Fruit fly (Drosophila melanogaster) whole organism, embryonic: ENCODE results near the gene janA.

Experiments
- Atf3 ChIP-seq: fragments of 200-800 bp; sonication (Bioruptor generic); optimal IDR thresholded peaks from 3 replicates; lab custom pipeline; 2016; ENCODE audit warnings: missing biosample characterization, missing genetic modification characterization
- Awh ChIP-seq: fragments of 200-800 bp; sonication (Bioruptor generic); IDR thresholded peaks from 2 replicates; pipeline ENCODE4, ENCODE4 v1.3.6; 2022; ENCODE audit warnings: missing biosample characterization, missing genetic modification characterization
- CG1024 ChIP-seq: fragments of 200-800 bp; sonication (Bioruptor generic); IDR thresholded peaks from 2 replicates; pipeline ENCODE4 v1.3.6; 2022; ENCODE audit warnings: missing biosample characterization, missing genetic modification characterization
- CG10321 ChIP-seq: fragments of 200-800 bp; sonication (Bioruptor generic); IDR thresholded peaks from 2 replicates; pipeline ENCODE4 v1.3.6; 2022; ENCODE audit warnings: missing biosample characterization, missing genetic modification characterization
- CG10366 ChIP-seq: fragments of 200-800 bp; sonication (Bioruptor generic); IDR thresholded peaks from 2 replicates; pipeline ENCODE4 v1.3.6; 2022; ENCODE audit warnings: missing biosample characterization, missing genetic modification characterization
- CG10543 ChIP-seq: fragments of 200-800 bp; sonication (Bioruptor generic); optimal IDR thresholded peaks from 3 replicates; lab custom pipeline; 2017; ENCODE audit warnings: missing biosample characterization, mild to moderate bottlenecking, missing genetic modification characterization, moderate library complexity
- CG11504 ChIP-seq: fragments of 200-800 bp; sonication (Bioruptor generic); optimal IDR thresholded peaks from 3 replicates; lab custom pipeline; 2019; ENCODE audit warnings: missing biosample characterization, mild to moderate bottlenecking, missing genetic modification characterization, moderate library complexity
- CG11696 ChIP-seq: fragments of 200-800 bp; sonication (Bioruptor generic); IDR thresholded peaks from 2 replicates; pipeline ENCODE4 v1.3.6; 2022; ENCODE audit warnings: missing biosample characterization, missing genetic modification characterization
- CG12071 ChIP-seq: fragments of 200-800 bp; sonication (Bioruptor generic); optimal IDR thresholded peaks from 3 replicates; lab custom pipeline; 2018; ENCODE audit warnings: missing biosample characterization, mild to moderate bottlenecking, missing genetic modification characterization
- CG13424 ChIP-seq: fragments of 200-800 bp; sonication (Bioruptor generic); optimal IDR thresholded peaks from 2 replicates; lab custom pipeline; 2019; ENCODE audit warnings: missing biosample characterization, mild to moderate bottlenecking, missing genetic modification characterization, moderate library complexity
- CG14050 ChIP-seq: fragments of 200-800 bp; sonication (Bioruptor generic); IDR thresholded peaks from 3 replicates; pipeline ENCODE4 v1.3.6; 2022; ENCODE audit warnings: missing biosample characterization, missing genetic modification characterization
- CG14441 ChIP-seq: fragments of 200-800 bp; sonication (Bioruptor generic); IDR thresholded peaks from 2 replicates; pipeline ENCODE4 v1.3.6; 2022; ENCODE audit warnings: missing biosample characterization, missing genetic modification characterization
- CG14860 ChIP-seq: fragments of 200-800 bp; sonication (Bioruptor generic); IDR thresholded peaks from 3 replicates; pipeline ENCODE4 v1.3.6; 2022; ENCODE audit warnings: missing biosample characterization, missing genetic modification characterization; ENCODE audit not compliant: partially characterized antibody
- CG14965 ChIP-seq: fragments of 200-800 bp; sonication (Bioruptor generic); optimal IDR thresholded peaks from 2 replicates; lab custom pipeline; 2016; ENCODE audit warnings: missing biosample characterization, missing genetic modification characterization, borderline replicate concordance
- CG17612 ChIP-seq: fragments of 200-800 bp; sonication (Bioruptor generic); IDR thresholded peaks from 2 replicates; pipeline ENCODE4 v1.3.6; 2022; ENCODE audit warnings: missing biosample characterization, missing genetic modification characterization
- CG31388 ChIP-seq: fragments of 200-800 bp; sonication (Bioruptor generic); optimal IDR thresholded peaks from 2 replicates; lab custom pipeline; 2016; ENCODE audit warnings: missing biosample characterization, missing genetic modification characterization
- CG6175 ChIP-seq: fragments of 200-800 bp; sonication (Bioruptor generic); IDR thresholded peaks from 3 replicates; pipeline ENCODE4 v1.3.6; 2022; ENCODE audit warnings: missing biosample characterization, missing genetic modification characterization
- CG6854 ChIP-seq: fragments of 200-800 bp; sonication (Bioruptor generic); optimal IDR thresholded peaks from 3 replicates; lab custom pipeline; 2017; ENCODE audit warnings: missing biosample characterization, mild to moderate bottlenecking, missing genetic modification characterization
- CG7357 ChIP-seq: fragments of 200-800 bp; sonication (Bioruptor generic); IDR thresholded peaks from 3 replicates; pipeline ENCODE4 v1.3.6; 2022; ENCODE audit warnings: missing biosample characterization, missing genetic modification characterization
- CG7556 ChIP-seq: fragments of 200-800 bp; sonication (Bioruptor generic); optimal IDR thresholded peaks from 2 replicates; lab custom pipeline; 2017; ENCODE audit warnings: missing biosample characterization, mild to moderate bottlenecking, missing genetic modification characterization
- CG7963 ChIP-seq: fragments of 200-800 bp; sonication (Bioruptor generic); IDR thresholded peaks from 3 replicates; pipeline ENCODE4 v1.3.6; 2022; ENCODE audit warnings: missing biosample characterization, missing genetic modification characterization; ENCODE audit not compliant: partially characterized antibody
- CG9797 ChIP-seq: fragments of 200-800 bp; sonication (Bioruptor generic); optimal IDR thresholded peaks from 3 replicates; lab custom pipeline; 2018; ENCODE audit warnings: missing biosample characterization, mild to moderate bottlenecking, missing genetic modification characterization
- CoRest ChIP-seq: fragments of 200-800 bp; sonication (Bioruptor generic); optimal IDR thresholded peaks from 3 replicates; lab custom pipeline; 2018; ENCODE audit warnings: missing biosample characterization, mild to moderate bottlenecking, missing genetic modification characterization, moderate library complexity
- D ChIP-seq, 2 experiments: fragments of 200-800 bp in 1 of 2; fragments of >200 bp in 1 of 2; sonication (Bioruptor generic) in 1 of 2; optimal IDR thresholded peaks; 2 replicates in 1 of 2; 3 replicates in 1 of 2; lab custom pipeline; 2017; ENCODE audit warnings: mild to moderate bottlenecking in 1 of 2, missing biosample characterization in 1 of 2, missing genetic modification characterization in 1 of 2, missing genetic modification reagents in 1 of 2
- D19B ChIP-seq: fragments of 200-800 bp; sonication (Bioruptor generic); optimal IDR thresholded peaks from 2 replicates; lab custom pipeline; 2017; ENCODE audit warnings: missing biosample characterization, mild to moderate bottlenecking, missing genetic modification characterization
- E2f1 ChIP-seq: fragments of 200-800 bp; sonication (Bioruptor generic); IDR thresholded peaks from 2 replicates; pipeline ENCODE4 v1.3.6; 2022; ENCODE audit warnings: missing biosample characterization, missing genetic modification characterization
- Elba2 ChIP-seq: fragments of 200-800 bp; sonication (Bioruptor generic); optimal IDR thresholded peaks from 3 replicates; lab custom pipeline; 2016; ENCODE audit warnings: missing biosample characterization, missing genetic modification characterization
- Fer2 ChIP-seq: fragments of 200-800 bp; sonication (Bioruptor generic); optimal IDR thresholded peaks from 2 replicates; lab custom pipeline; 2018; ENCODE audit warnings: missing biosample characterization, mild to moderate bottlenecking, missing genetic modification characterization, moderate library complexity
- Jarid2 ChIP-seq: fragments of 200-800 bp; sonication (Bioruptor generic); optimal IDR thresholded peaks from 3 replicates; lab custom pipeline; 2017; ENCODE audit warnings: mild to moderate bottlenecking, missing biosample characterization, missing genetic modification reagents, missing genetic modification characterization
- Side ChIP-seq: fragments of 200-800 bp; sonication (Bioruptor generic); optimal IDR thresholded peaks from 2 replicates; lab custom pipeline; 2016; ENCODE audit warnings: missing biosample characterization, missing genetic modification characterization
- Sry-δ ChIP-seq: fragments of 200-800 bp; sonication (Bioruptor generic); optimal IDR thresholded peaks from 2 replicates; lab custom pipeline; 2016; ENCODE audit warnings: missing biosample characterization, missing genetic modification characterization
- aop ChIP-seq: fragments of 200-800 bp; sonication (Bioruptor generic); IDR thresholded peaks from 2 replicates; pipeline ENCODE4 v1.3.6; 2022; ENCODE audit warnings: missing biosample characterization, missing genetic modification characterization
- chinmo ChIP-seq: fragments of 200-800 bp; sonication (Bioruptor generic); IDR thresholded peaks from 4 replicates; pipeline ENCODE4 v1.3.6; 2022; ENCODE audit warnings: missing biosample characterization, missing genetic modification characterization; ENCODE audit not compliant: partially characterized antibody
- chm ChIP-seq: fragments of 200-800 bp; sonication (Bioruptor generic); IDR thresholded peaks from 2 replicates; pipeline ENCODE4 v1.3.6; 2022; ENCODE audit warnings: missing biosample characterization, missing genetic modification characterization
- dm ChIP-seq: fragments of 200-800 bp; sonication (Bioruptor generic); optimal IDR thresholded peaks from 3 replicates; lab custom pipeline; 2016; ENCODE audit warnings: missing biosample characterization, missing genetic modification characterization
- eve ChIP-seq, 2 experiments: fragments of >200 bp; optimal IDR thresholded peaks; 2 replicates each; lab custom pipeline; 2017; ENCODE audit warnings: missing biosample characterization in 2 of 2, missing genetic modification characterization in 2 of 2
- ewg ChIP-seq: fragments of 200-800 bp; sonication (Bioruptor generic); optimal IDR thresholded peaks from 3 replicates; lab custom pipeline; 2017; ENCODE audit warnings: mild to moderate bottlenecking, missing biosample characterization, missing genetic modification reagents, missing genetic modification characterization
- gce ChIP-seq: fragments of 200-800 bp; sonication (Bioruptor generic); IDR thresholded peaks from 3 replicates; pipeline ENCODE4 v1.3.6; 2022; ENCODE audit warnings: missing biosample characterization, missing genetic modification characterization
- kni ChIP-seq: fragments of 200-800 bp; sonication (Bioruptor generic); optimal IDR thresholded peaks from 3 replicates; lab custom pipeline; 2017; ENCODE audit warnings: mild to moderate bottlenecking, missing biosample characterization, missing genetic modification reagents, missing genetic modification characterization
- lbe ChIP-seq: fragments of 200-800 bp; sonication (Bioruptor generic); optimal IDR thresholded peaks from 2 replicates; lab custom pipeline; 2016; ENCODE audit warnings: missing biosample characterization, mild to moderate bottlenecking, missing genetic modification characterization
- lilli ChIP-seq: fragments of 200-800 bp; sonication (Bioruptor generic); optimal IDR thresholded peaks from 3 replicates; lab custom pipeline; 2016; ENCODE audit warnings: missing biosample characterization, missing genetic modification characterization
- org-1 ChIP-seq: fragments of 200-800 bp; sonication (Bioruptor generic); optimal IDR thresholded peaks from 2 replicates; lab custom pipeline; 2017; ENCODE audit warnings: missing biosample characterization, missing genetic modification characterization
- prd ChIP-seq, 3 experiments: fragments of >200 bp in 2 of 3; fragments of 200-800 bp in 1 of 3; sonication (Bioruptor generic) in 1 of 3; optimal IDR thresholded peaks in 2 of 3; IDR thresholded peaks in 1 of 3; 2 replicates in 2 of 3; 3 replicates in 1 of 3; pipeline versions ENCODE4 v1.3.6 to Lab custom; 2017 to 2022; ENCODE audit warnings: missing biosample characterization in 1 of 3, missing genetic modification characterization in 1 of 3
- psq ChIP-seq: fragments of 200-800 bp; sonication (Bioruptor generic); optimal IDR thresholded peaks from 2 replicates; lab custom pipeline; 2017; ENCODE audit warnings: missing biosample characterization, missing genetic modification characterization
- ro ChIP-seq: fragments of 200-800 bp; sonication (Bioruptor generic); IDR thresholded peaks from 2 replicates; pipeline ENCODE4 v1.3.6; 2022; ENCODE audit warnings: missing biosample characterization, missing genetic modification characterization
- sug ChIP-seq: fragments of 200-800 bp; optimal IDR thresholded peaks from 2 replicates; lab custom pipeline; 2019; ENCODE audit warnings: missing biosample characterization, mild to moderate bottlenecking, missing genetic modification characterization, moderate library complexity
- tap ChIP-seq: fragments of 200-800 bp; optimal IDR thresholded peaks from 3 replicates; lab custom pipeline; 2019; ENCODE audit warnings: missing biosample characterization, mild to moderate bottlenecking, missing genetic modification characterization, moderate library complexity
- ttk ChIP-seq: fragments of 200-800 bp; sonication (Bioruptor generic); IDR thresholded peaks from 2 replicates; pipeline ENCODE4 v2.1.2; 2022; ENCODE audit warnings: missing biosample characterization, missing genetic modification characterization
- vvl ChIP-seq: fragments of 200-800 bp; sonication (Bioruptor generic); IDR thresholded peaks from 2 replicates; pipeline ENCODE4 v1.3.6; 2022; ENCODE audit warnings: missing biosample characterization, missing genetic modification characterization

Gene janA

DNA sequence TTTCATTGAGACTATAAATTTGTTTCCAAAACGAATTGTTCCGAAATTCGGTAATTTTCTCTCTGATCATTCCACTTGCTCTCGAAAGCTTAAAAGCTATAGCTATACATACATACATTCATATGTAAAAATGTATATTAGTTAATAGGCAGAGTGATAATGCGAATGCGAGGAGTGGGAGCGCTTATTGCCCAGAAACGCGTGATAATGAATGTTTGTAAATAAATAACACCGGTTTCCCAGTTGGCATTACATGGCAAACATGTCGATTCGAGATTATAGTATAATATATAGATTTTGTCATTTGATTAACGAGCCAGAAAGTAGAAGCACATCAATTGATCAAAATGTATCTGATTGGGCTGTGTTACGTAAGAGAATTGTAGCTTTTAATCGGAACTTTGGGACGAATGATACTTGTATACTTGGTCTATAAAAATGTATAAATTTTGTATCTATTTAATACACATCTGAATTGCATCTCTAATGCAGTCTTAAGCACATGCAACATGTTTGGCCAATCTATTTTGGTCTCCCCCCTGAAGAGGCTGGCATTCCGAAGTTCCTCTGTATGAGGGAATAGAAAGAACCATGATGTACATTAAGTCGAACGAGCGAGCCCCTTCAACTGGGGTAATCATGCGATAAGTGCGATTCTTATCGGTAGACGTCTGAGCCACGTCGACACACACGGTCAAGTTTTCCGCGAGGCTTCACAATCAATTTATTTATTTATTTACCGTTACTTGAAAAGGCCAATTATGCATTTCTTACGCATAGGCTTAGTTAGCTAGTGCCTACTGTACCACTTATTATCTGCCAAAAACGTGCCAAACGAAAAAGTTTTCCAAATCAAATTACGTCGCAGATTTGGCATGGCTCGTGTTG lies 26.5 kb downstream of the janA start (continued):
- TF ChIP-seq Side (GFP tag; lab: Kevin White, UChicago) (no peak), CG17612 (GFP tag; lab: Robert Waterston, UW) (no peak), vvl (GFP tag; lab: Robert Waterston, UW) (no peak), Fer2 (no peak), Elba2 (GFP tag; lab: Kevin White, UChicago) (no peak), lilli (GFP tag; lab: Kevin White, UChicago) (peak; percentile 19), D (optimal IDR thresholded peaks at IDR 0.05; lab: Kevin White, UChicago) (no peak), D (GFP tag; optimal IDR thresholded peaks at IDR 0.05; lab: Kevin White, UChicago) (no peak), org-1 (GFP tag; lab: Kevin White, UChicago) (no peak), CG7963 (no peak), tap (tag; lab: Kevin White, UChicago) (no peak), Awh (GFP tag; lab: Robert Waterston, UW) (no peak), CG7357 (GFP tag; lab: Robert Waterston, UW) (no peak), CG10366 (GFP tag; lab: Robert Waterston, UW) (no peak), CG11504 (tag; lab: Kevin White, UChicago) (no peak), CG6175 (GFP tag; lab: Robert Waterston, UW) (no peak), prd (optimal IDR thresholded peaks at IDR 0.05; lab: Kevin White, UChicago) (no peak), prd (GFP tag; IDR thresholded peaks at IDR 0.05; lab: Robert Waterston, UW) (peak; percentile 35; the same call in 1 of the 3 replicates), CG12071 (GFP tag; lab: Kevin White, UChicago) (no peak), CG11696 (GFP tag; lab: Robert Waterston, UW) (no peak), D19B (peak; percentile 9), CG31388 (GFP tag; lab: Kevin White, UChicago) (no peak), CG1024 (GFP tag; lab: Robert Waterston, UW) (no peak), eve (GFP tag; optimal IDR thresholded peaks at IDR 0.05; lab: Kevin White, UChicago) (no peak), kni (GFP tag; lab: Kevin White, UChicago) (no peak), Atf3 (GFP tag; lab: Kevin White, UChicago) (no peak), CG7556 (GFP tag; lab: Kevin White, UChicago) (no peak), aop (GFP tag; lab: Robert Waterston, UW) (no peak), CG10321 (GFP tag; lab: Robert Waterston, UW) (no peak), E2f1 (GFP tag; lab: Robert Waterston, UW) (no peak), ewg (GFP tag; lab: Kevin White, UChicago) (no peak), chinmo (GFP tag; lab: Robert Waterston, UW) (no peak), CG6854 (GFP tag; lab: Kevin White, UChicago) (no peak), CG14965 (GFP tag; lab: Kevin White, UChicago) (no peak), dm (no peak), sug (tag; lab: Kevin White, UChicago) (peak; percentile 25), lbe (GFP tag; lab: Kevin White, UChicago) (no peak), Sry-δ (no peak), CG9797 (GFP tag; lab: Kevin White, UChicago) (no peak), CG14050 (GFP tag; lab: Robert Waterston, UW) (no peak), CG13424 (tag; lab: Kevin White, UChicago) (no peak), CG14441 (GFP tag; lab: Robert Waterston, UW) (0 out of 2 replicates have a peak, but pooled peaks have one; percentile 42), gce (GFP tag; lab: Robert Waterston, UW) (no peak), ro (GFP tag; lab: Robert Waterston, UW) (no peak), psq (GFP tag; lab: Kevin White, UChicago) (no peak), CG10543 (GFP tag; lab: Kevin White, UChicago) (peak; percentile 18), chm (GFP tag; lab: Robert Waterston, UW) (no peak), ttk (GFP tag; lab: Robert Waterston, UW) (0 out of 2 replicates have a peak, but pooled peaks have one; percentile 9), Jarid2 (GFP tag; lab: Kevin White, UChicago) (no peak), CoRest (no peak), CG14860 (no peak)
